Worm (Caenorhabditis elegans) whole organism, L4 larva: Measurements from ENCODE around the gene K09A9.8.

Experiments used
- ZK546.5 ChIP-seq, 2 experiments: sonication (generic microtip); optimal IDR thresholded peaks; 2 replicates each; lab custom pipeline; 2017; ENCODE audit warnings: missing biosample characterization in 2 of 2, missing genetic modification characterization in 2 of 2
- ceh-82 ChIP-seq: sonication (generic microtip); optimal IDR thresholded peaks from 2 replicates; lab custom pipeline; 2017; ENCODE audit warnings: missing biosample characterization, missing genetic modification characterization
- daf-8 ChIP-seq: fragments of 200-800 bp; sonication (Bioruptor generic); IDR thresholded peaks from 2 replicates; pipeline ENCODE4 v1.3.6; 2022; ENCODE audit warnings: missing genetic modification characterization, missing compliant biosample characterization
- lin-15B ChIP-seq: fragments of 150-350 bp; sonication (generic microtip); optimal IDR thresholded peaks from 3 replicates; lab custom pipeline; 2014; ENCODE audit warnings: missing biosample characterization, missing genetic modification characterization
- nhr-11 ChIP-seq: fragments of 150-350 bp; optimal IDR thresholded peaks from 2 replicates; lab custom pipeline; 2014; ENCODE audit warnings: missing biosample characterization, missing genetic modification characterization
- nhr-6 ChIP-seq: fragments of 150-350 bp; optimal IDR thresholded peaks from 2 replicates; lab custom pipeline; 2014; ENCODE audit warnings: missing biosample characterization, missing genetic modification characterization
- ztf-11 ChIP-seq: fragments of 150-350 bp; optimal IDR thresholded peaks from 2 replicates; lab custom pipeline; 2014; ENCODE audit warnings: missing biosample characterization, missing genetic modification characterization

- TF ChIP-seq nhr-11 (tag; lab: Kevin White, UChicago) (no peak), ceh-82 (tag; lab: Kevin White, UChicago) (no peak), nhr-6 (no peak), lin-15B (no peak), ztf-11 (tag; lab: Kevin White, UChicago) (no peak), ZK546.5 (tag; optimal IDR thresholded peaks at IDR 0.05; lab: Kevin White, UChicago) (no peak), daf-8 (GFP tag; lab: Robert Waterston, UW) (no peak)
Observed at ce11 chrX:15597077-15597476, at the start of gene K09A9.8.
